Worm (Caenorhabditis elegans) whole organism, mixed stage, embryonic: ENCODE data around the gene F19D8.2.

Experiments
- M03D4.4 ChIP-seq: sonication (generic microtip); optimal IDR thresholded peaks from 2 replicates; lab custom pipeline; 2017; ENCODE audit warnings: mild to moderate bottlenecking, missing genetic modification characterization, missing compliant biosample characterization
- blmp-1 ChIP-seq: fragments of 150-350 bp; optimal IDR thresholded peaks from 2 replicates; lab custom pipeline; 2014; ENCODE audit warnings: missing biosample characterization, missing genetic modification characterization
- ceh-39 ChIP-seq: fragments of 150-350 bp; optimal IDR thresholded peaks from 2 replicates; lab custom pipeline; 2014; ENCODE audit warnings: missing biosample characterization, missing genetic modification characterization
- ceh-43 ChIP-seq: fragments of 200-800 bp; sonication (Bioruptor generic); optimal IDR thresholded peaks from 2 replicates; lab custom pipeline; 2018; ENCODE audit warnings: mild to moderate bottlenecking, missing genetic modification characterization, moderate library complexity, missing compliant biosample characterization
- ces-1 ChIP-seq: fragments of 150-350 bp; optimal IDR thresholded peaks from 2 replicates; lab custom pipeline; 2014; ENCODE audit warnings: missing biosample characterization, missing genetic modification reagents, missing genetic modification characterization
- cnd-1 ChIP-seq: fragments of 200-800 bp; sonication (Bioruptor generic); optimal IDR thresholded peaks from 2 replicates; lab custom pipeline; 2018; ENCODE audit warnings: mild to moderate bottlenecking, missing genetic modification characterization, missing compliant biosample characterization
- drap-1 ChIP-seq: fragments of 200-800 bp; sonication (Bioruptor generic); optimal IDR thresholded peaks from 3 replicates; lab custom pipeline; 2018; ENCODE audit warnings: mild to moderate bottlenecking, missing genetic modification characterization, missing compliant biosample characterization
- elt-1 ChIP-seq: sonication (generic microtip); optimal IDR thresholded peaks from 2 replicates; lab custom pipeline; 2017; ENCODE audit warnings: missing genetic modification characterization, mild to moderate bottlenecking, missing compliant biosample characterization, antibody characterized with exemption, moderate library complexity, borderline replicate concordance; ENCODE audit not compliant: insufficient read depth
- elt-3 ChIP-seq: fragments of 150-350 bp; optimal IDR thresholded peaks from 2 replicates; lab custom pipeline; 2014; ENCODE audit warnings: missing biosample characterization, missing genetic modification characterization
- ham-2 ChIP-seq: fragments of 200-800 bp; sonication (Bioruptor generic); optimal IDR thresholded peaks from 2 replicates; lab custom pipeline; 2018; ENCODE audit warnings: mild to moderate bottlenecking, missing genetic modification characterization, missing compliant biosample characterization
- hlh-1 ChIP-seq: fragments of 150-350 bp; optimal IDR thresholded peaks from 2 replicates; lab custom pipeline; 2014; ENCODE audit warnings: missing biosample characterization, missing genetic modification reagents, missing genetic modification characterization
- lin-13 ChIP-seq: fragments of 150-350 bp; optimal IDR thresholded peaks from 2 replicates; lab custom pipeline; 2014; ENCODE audit warnings: missing biosample characterization, missing genetic modification characterization
- lin-32 ChIP-seq: fragments of 200-800 bp; sonication (Bioruptor generic); optimal IDR thresholded peaks from 2 replicates; lab custom pipeline; 2018; ENCODE audit warnings: mild to moderate bottlenecking, missing genetic modification characterization, missing compliant biosample characterization
- mab-5 ChIP-seq: fragments of 150-350 bp; optimal IDR thresholded peaks from 2 replicates; lab custom pipeline; 2014; ENCODE audit warnings: missing biosample characterization, missing genetic modification characterization
- mep-1 ChIP-seq: fragments of 150-350 bp; optimal IDR thresholded peaks from 2 replicates; lab custom pipeline; 2017; ENCODE audit warnings: missing biosample characterization, missing genetic modification reagents, missing genetic modification characterization, inconsistent platforms
- mls-2 ChIP-seq: sonication (generic microtip); optimal IDR thresholded peaks from 2 replicates; lab custom pipeline; 2016; ENCODE audit warnings: mild to moderate bottlenecking, missing genetic modification characterization, moderate library complexity, missing compliant biosample characterization
- nhr-12 ChIP-seq: fragments of 150-350 bp; optimal IDR thresholded peaks from 2 replicates; lab custom pipeline; 2014; ENCODE audit warnings: missing biosample characterization, missing genetic modification characterization
- nhr-2 ChIP-seq: fragments of 150-350 bp; optimal IDR thresholded peaks from 2 replicates; lab custom pipeline; 2014; ENCODE audit warnings: missing biosample characterization, missing genetic modification characterization
- nhr-28 ChIP-seq: fragments of 150-350 bp; optimal IDR thresholded peaks from 2 replicates; lab custom pipeline; 2014; ENCODE audit warnings: missing biosample characterization, missing genetic modification characterization
- pha-4 ChIP-seq: fragments of 150-350 bp; optimal IDR thresholded peaks from 2 replicates; lab custom pipeline; 2018; ENCODE audit warnings: missing biosample characterization, missing genetic modification reagents, missing genetic modification characterization
- snpc-4 ChIP-seq: fragments of 150-350 bp; optimal IDR thresholded peaks from 2 replicates; lab custom pipeline; 2014; ENCODE audit warnings: missing biosample characterization, missing genetic modification characterization
- sptf-1 ChIP-seq: sonication (generic microtip); optimal IDR thresholded peaks from 2 replicates; lab custom pipeline; 2017; ENCODE audit warnings: mild to moderate bottlenecking, missing genetic modification characterization, moderate library complexity, missing compliant biosample characterization
- tbx-8 ChIP-seq: fragments of 200-800 bp; sonication (Bioruptor generic); optimal IDR thresholded peaks from 2 replicates; lab custom pipeline; 2018; ENCODE audit warnings: mild to moderate bottlenecking, missing genetic modification characterization, moderate library complexity, missing compliant biosample characterization
- unc-120 ChIP-seq: sonication (generic microtip); optimal IDR thresholded peaks from 2 replicates; lab custom pipeline; 2017; ENCODE audit warnings: missing genetic modification characterization, missing compliant biosample characterization; ENCODE audit not compliant: poor library complexity, severe bottlenecking
- unc-39 ChIP-seq: fragments of 150-350 bp; optimal IDR thresholded peaks from 2 replicates; lab custom pipeline; 2014; ENCODE audit warnings: missing biosample characterization, missing genetic modification characterization
- unc-62 ChIP-seq: fragments of 150-350 bp; optimal IDR thresholded peaks from 2 replicates; lab custom pipeline; 2014; ENCODE audit warnings: missing biosample characterization, missing genetic modification reagents, missing genetic modification characterization
- ztf-11 ChIP-seq: fragments of 150-350 bp; optimal IDR thresholded peaks from 2 replicates; lab custom pipeline; 2014; ENCODE audit warnings: missing biosample characterization, missing genetic modification characterization

F19D8.2 gene

ce11 chrX:13864191-13864590, 30.0 kb downstream of the F19D8.2 start, which contains the start of gene M03B6.3:
Gene M03B6.3, minus strand, starts transcription at chrX:13864292.
- no peak for TF ChIP-seq nhr-2 (tag; lab: Kevin White, UChicago)
- TF ChIP-seq blmp-1 (tag; lab: Kevin White, UChicago) = peak; percentile 83
- no peak for TF ChIP-seq unc-120 (tag; lab: Kevin White, UChicago)
- no peak for TF ChIP-seq mab-5 (tag; lab: Kevin White, UChicago)
- no peak for TF ChIP-seq cnd-1 (tag; lab: Kevin White, UChicago)
- TF ChIP-seq elt-1 (tag; lab: Kevin White, UChicago) = no peak

ce11 chrX:13871110-13871509, 36.9 kb downstream of the F19D8.2 start:
- TF ChIP-seq tbx-8 (GFP tag; lab: Kevin White, UChicago) (no peak), unc-62 (GFP tag; lab: Kevin White, UChicago) (peak; percentile 58)

ce11 chrX:13873324-13873933, 39.2 kb downstream of the F19D8.2 start:
- TF ChIP-seq nhr-2 (tag; lab: Kevin White, UChicago) (no peak), lin-32 (GFP tag; lab: Kevin White, UChicago) (no peak), M03D4.4 (tag; lab: Kevin White, UChicago) (no peak), elt-3 (tag; lab: Kevin White, UChicago) (no peak), sptf-1 (tag; lab: Kevin White, UChicago) (peak; percentile 9), hlh-1 (tag; lab: Kevin White, UChicago) (peak; percentile 98), unc-62 (GFP tag; lab: Kevin White, UChicago) (peak; percentile 90), nhr-28 (tag; lab: Kevin White, UChicago) (no peak), unc-120 (tag; lab: Kevin White, UChicago) (peak; percentile 88)

ce11 chrX:13875913-13876312, 41.7 kb downstream of the F19D8.2 start:
- TF ChIP-seq ces-1 (GFP tag; lab: Kevin White, UChicago) (peak; percentile 87), lin-13 (tag; lab: Kevin White, UChicago) (no peak)

ce11 chrX:13876860-13877259, 42.6 kb downstream of the F19D8.2 start:
- TF ChIP-seq ham-2 (no peak), cnd-1 (tag; lab: Kevin White, UChicago) (no peak), mls-2 (tag; lab: Kevin White, UChicago) (no peak), sptf-1 (tag; lab: Kevin White, UChicago) (no peak), mep-1 (tag; lab: Kevin White, UChicago) (no peak)
- TF ChIP-seq, all 35 proteins: peak for 0

ce11 chrX:13878082-13878481, 43.9 kb downstream of the F19D8.2 start:
- no peak for TF ChIP-seq hlh-1 (tag; lab: Kevin White, UChicago)
- TF ChIP-seq unc-39 = no peak
- no peak for TF ChIP-seq ceh-43 (GFP tag; lab: Kevin White, UChicago)
- TF ChIP-seq ztf-11 (tag; lab: Kevin White, UChicago) = no peak
- no peak for TF ChIP-seq cnd-1 (tag; lab: Kevin White, UChicago)
- no peak for TF ChIP-seq elt-3 (tag; lab: Kevin White, UChicago)
- no peak for TF ChIP-seq nhr-12 (tag; lab: Kevin White, UChicago)
- TF ChIP-seq sptf-1 (tag; lab: Kevin White, UChicago) = no peak
- no peak for TF ChIP-seq snpc-4 (tag; lab: Kevin White, UChicago)
- TF ChIP-seq pha-4 (tag; lab: Kevin White, UChicago) = no peak
- no peak for TF ChIP-seq ceh-39 (tag; lab: Kevin White, UChicago)
- TF ChIP-seq drap-1 (GFP tag; lab: Kevin White, UChicago) = no peak
- no peak for TF ChIP-seq tbx-8 (GFP tag; lab: Kevin White, UChicago)
- TF ChIP-seq, all 35 proteins: peak for 0
